Worm (Caenorhabditis elegans): ENCODE results near the gene F13A2.9.

F13A2.9 gene

ce11 chrV:4357369-4357768, 29.9 kb downstream of the F13A2.9 start:
- TF ChIP-seq aly-1 (tag; optimal IDR thresholded peaks at IDR 0.05) (no peak), ama-1 (optimal IDR thresholded peaks at IDR 0.05) (no peak), B0310.2 (tag; optimal IDR thresholded peaks at IDR 0.05) (no peak), ceh-13 (GFP tag; optimal IDR thresholded peaks at IDR 0.05) (no peak), tbx-37 (GFP tag; conservative IDR thresholded peaks at IDR 0.05) (no peak), pes-1 (GFP tag; IDR thresholded peaks at IDR 0.05) (no peak), ceh-36 (tag; optimal IDR thresholded peaks at IDR 0.05) (no peak), flt-1 (GFP tag; IDR thresholded peaks at IDR 0.05) (no peak), tra-4 (tag; optimal IDR thresholded peaks at IDR 0.05) (no peak), tbx-11 (GFP tag; IDR thresholded peaks at IDR 0.05) (no peak), sea-1 (GFP tag; conservative IDR thresholded peaks at IDR 0.05) (no peak)

- TF ChIP-seq tbx-11 (GFP tag; IDR thresholded peaks at IDR 0.05), result no peak
- TF ChIP-seq F13C5.2 (tag; optimal IDR thresholded peaks at IDR 0.05), result no peak
- TF ChIP-seq hmbx-1 (tag; optimal IDR thresholded peaks at IDR 0.05), result no peak
- TF ChIP-seq scrt-1 (GFP tag; IDR thresholded peaks at IDR 0.05), result no peak
- no peak for TF ChIP-seq ceh-36 (tag; optimal IDR thresholded peaks at IDR 0.05)
- TF ChIP-seq hnd-1 (tag; optimal IDR thresholded peaks at IDR 0.05), result no peak
- TF ChIP-seq tbx-37 (GFP tag; conservative IDR thresholded peaks at IDR 0.05), result no peak
- no peak for TF ChIP-seq aly-1 (tag; optimal IDR thresholded peaks at IDR 0.05)
- TF ChIP-seq pes-1 (GFP tag; IDR thresholded peaks at IDR 0.05), result no peak
- no peak for TF ChIP-seq tra-4 (tag; optimal IDR thresholded peaks at IDR 0.05)
- no peak for TF ChIP-seq flt-1 (GFP tag; IDR thresholded peaks at IDR 0.05)
- no peak for TF ChIP-seq hmg-4 (GFP tag; optimal IDR thresholded peaks at IDR 0.05)
- TF ChIP-seq sea-1 (GFP tag; conservative IDR thresholded peaks at IDR 0.05), result no peak
Observed at ce11 chrV:4356047-4356612, 31.2 kb downstream of the F13A2.9 start.

- TF ChIP-seq flt-1 (GFP tag; IDR thresholded peaks at IDR 0.05), result no peak
- TF ChIP-seq ama-1 (optimal IDR thresholded peaks at IDR 0.05), result no peak
- TF ChIP-seq pes-1 (GFP tag; IDR thresholded peaks at IDR 0.05), result no peak
- TF ChIP-seq ets-7 (tag; optimal IDR thresholded peaks at IDR 0.05), result no peak
- no peak for TF ChIP-seq scrt-1 (GFP tag; IDR thresholded peaks at IDR 0.05)
Observed at ce11 chrV:4346799-4347198, 40.5 kb downstream of the F13A2.9 start, which contains the start of gene mcm-7. Gene mcm-7 (plus strand): TSS chrV:4347166.

- no peak for TF ChIP-seq flt-1 (GFP tag; IDR thresholded peaks at IDR 0.05)
- no peak for TF ChIP-seq ama-1 (optimal IDR thresholded peaks at IDR 0.05)
Observed at ce11 chrV:4346325-4346724, 41.0 kb downstream of the F13A2.9 start, which contains the start of gene hpo-18. Gene hpo-18 (minus strand): TSS chrV:4346425.

- TF ChIP-seq F13C5.2 (tag; optimal IDR thresholded peaks at IDR 0.05) (no peak), ceh-13 (GFP tag; optimal IDR thresholded peaks at IDR 0.05) (no peak), hmg-4 (GFP tag; optimal IDR thresholded peaks at IDR 0.05) (no peak), flt-1 (GFP tag; IDR thresholded peaks at IDR 0.05) (no peak), B0310.2 (tag; optimal IDR thresholded peaks at IDR 0.05) (no peak), pes-1 (GFP tag; IDR thresholded peaks at IDR 0.05) (no peak), tra-4 (tag; optimal IDR thresholded peaks at IDR 0.05) (no peak), scrt-1 (GFP tag; IDR thresholded peaks at IDR 0.05) (no peak), aly-1 (tag; optimal IDR thresholded peaks at IDR 0.05) (no peak), hnd-1 (tag; optimal IDR thresholded peaks at IDR 0.05) (no peak), ama-1 (optimal IDR thresholded peaks at IDR 0.05) (no peak), ets-7 (tag; optimal IDR thresholded peaks at IDR 0.05) (no peak), ceh-36 (tag; optimal IDR thresholded peaks at IDR 0.05) (no peak), hmbx-1 (tag; optimal IDR thresholded peaks at IDR 0.05) (no peak), tbx-37 (GFP tag; conservative IDR thresholded peaks at IDR 0.05) (no peak), sea-1 (GFP tag; conservative IDR thresholded peaks at IDR 0.05) (no peak), tbx-11 (GFP tag; IDR thresholded peaks at IDR 0.05) (no peak)
Observed at ce11 chrV:4345714-4346113, 41.6 kb downstream of the F13A2.9 start, which contains the start of gene figl-1. Gene figl-1 (minus strand): TSS chrV:4345999.

- no peak for TF ChIP-seq ceh-36 (tag; optimal IDR thresholded peaks at IDR 0.05)
- TF ChIP-seq tbx-37 (GFP tag; conservative IDR thresholded peaks at IDR 0.05), result no peak
- TF ChIP-seq tbx-11 (GFP tag; IDR thresholded peaks at IDR 0.05), result no peak
- no peak for TF ChIP-seq B0310.2 (tag; optimal IDR thresholded peaks at IDR 0.05)
- no peak for TF ChIP-seq pes-1 (GFP tag; IDR thresholded peaks at IDR 0.05)
- TF ChIP-seq F13C5.2 (tag; optimal IDR thresholded peaks at IDR 0.05), result no peak
- TF ChIP-seq flt-1 (GFP tag; IDR thresholded peaks at IDR 0.05), result no peak
- TF ChIP-seq ama-1 (optimal IDR thresholded peaks at IDR 0.05), result no peak
- TF ChIP-seq hmbx-1 (tag; optimal IDR thresholded peaks at IDR 0.05), result no peak
- TF ChIP-seq scrt-1 (GFP tag; IDR thresholded peaks at IDR 0.05), result no peak
- no peak for TF ChIP-seq tra-4 (tag; optimal IDR thresholded peaks at IDR 0.05)
- TF ChIP-seq ets-7 (tag; optimal IDR thresholded peaks at IDR 0.05), result no peak
- TF ChIP-seq ceh-13 (GFP tag; optimal IDR thresholded peaks at IDR 0.05), result no peak
- TF ChIP-seq hmg-4 (GFP tag; optimal IDR thresholded peaks at IDR 0.05), result no peak
Observed at ce11 chrV:4341736-4342135, 45.6 kb downstream of the F13A2.9 start.

ce11 chrV:4341208-4341607, 46.1 kb downstream of the F13A2.9 start, which contains the start of gene glrx-3:
Gene glrx-3 (minus strand): TSS chrV:4341308.
- no peak for TF ChIP-seq ceh-13 (GFP tag; optimal IDR thresholded peaks at IDR 0.05)
- TF ChIP-seq F13C5.2 (tag; optimal IDR thresholded peaks at IDR 0.05), result no peak
- no peak for TF ChIP-seq tbx-11 (GFP tag; IDR thresholded peaks at IDR 0.05)
- TF ChIP-seq tbx-37 (GFP tag; conservative IDR thresholded peaks at IDR 0.05), result no peak
- TF ChIP-seq hnd-1 (tag; optimal IDR thresholded peaks at IDR 0.05), result no peak
- no peak for TF ChIP-seq hmbx-1 (tag; optimal IDR thresholded peaks at IDR 0.05)
- no peak for TF ChIP-seq ama-1 (optimal IDR thresholded peaks at IDR 0.05)
- TF ChIP-seq hmg-4 (GFP tag; optimal IDR thresholded peaks at IDR 0.05), result no peak
- TF ChIP-seq tra-4 (tag; optimal IDR thresholded peaks at IDR 0.05), result no peak
- no peak for TF ChIP-seq B0310.2 (tag; optimal IDR thresholded peaks at IDR 0.05)
- TF ChIP-seq ets-7 (tag; optimal IDR thresholded peaks at IDR 0.05), result no peak
- no peak for TF ChIP-seq scrt-1 (GFP tag; IDR thresholded peaks at IDR 0.05)

- TF ChIP-seq ama-1 (optimal IDR thresholded peaks at IDR 0.05) (no peak), hmbx-1 (tag; optimal IDR thresholded peaks at IDR 0.05) (no peak), tbx-37 (GFP tag; conservative IDR thresholded peaks at IDR 0.05) (no peak), aly-1 (tag; optimal IDR thresholded peaks at IDR 0.05) (no peak), sea-1 (GFP tag; conservative IDR thresholded peaks at IDR 0.05) (no peak), tra-4 (tag; optimal IDR thresholded peaks at IDR 0.05) (no peak), F13C5.2 (tag; optimal IDR thresholded peaks at IDR 0.05) (no peak), ceh-13 (GFP tag; optimal IDR thresholded peaks at IDR 0.05) (no peak), tbx-11 (GFP tag; IDR thresholded peaks at IDR 0.05) (no peak), hnd-1 (tag; optimal IDR thresholded peaks at IDR 0.05) (no peak), scrt-1 (GFP tag; IDR thresholded peaks at IDR 0.05) (no peak), ets-7 (tag; optimal IDR thresholded peaks at IDR 0.05) (no peak), ceh-36 (tag; optimal IDR thresholded peaks at IDR 0.05) (no peak)
Observed at ce11 chrV:4339479-4339878, 47.8 kb downstream of the F13A2.9 start.
